Fruit fly (Drosophila melanogaster) whole organism, embryonic: Measurements from ENCODE around the gene CG33511.

Experiments
- Bteb2 ChIP-seq: fragments of 200-800 bp; sonication (Bioruptor generic); optimal IDR thresholded peaks from 2 replicates; lab custom pipeline; 2016; ENCODE audit warnings: missing biosample characterization, missing genetic modification characterization
- CG17912 ChIP-seq: fragments of 200-800 bp; sonication (Bioruptor generic); optimal IDR thresholded peaks from 2 replicates; lab custom pipeline; 2018; ENCODE audit warnings: missing biosample characterization, mild to moderate bottlenecking, missing genetic modification characterization
- CG7745 ChIP-seq: fragments of 200-800 bp; sonication (Bioruptor generic); optimal IDR thresholded peaks from 2 replicates; lab custom pipeline; 2018; ENCODE audit warnings: missing biosample characterization, mild to moderate bottlenecking, missing genetic modification characterization, moderate library complexity
- CG8924 ChIP-seq: fragments of 200-800 bp; optimal IDR thresholded peaks from 3 replicates; lab custom pipeline; 2019; ENCODE audit warnings: missing biosample characterization, mild to moderate bottlenecking, missing genetic modification characterization, moderate library complexity
- CG9932 ChIP-seq: fragments of 200-800 bp; sonication (Bioruptor generic); IDR thresholded peaks from 2 replicates; pipeline ENCODE4 v1.3.6; 2022; ENCODE audit warnings: missing biosample characterization, missing genetic modification characterization
- H15 ChIP-seq: fragments of 200-800 bp; sonication (Bioruptor generic); IDR thresholded peaks from 3 replicates; pipeline ENCODE4 v1.3.6; 2022; ENCODE audit warnings: missing biosample characterization, missing genetic modification characterization
- Max ChIP-seq: fragments of 200-800 bp; sonication (Bioruptor generic); optimal IDR thresholded peaks from 2 replicates; lab custom pipeline; 2016; ENCODE audit warnings: missing biosample characterization, mild to moderate bottlenecking, missing genetic modification characterization
- Myb ChIP-seq: fragments of 200-800 bp; sonication (Bioruptor generic); optimal IDR thresholded peaks from 2 replicates; lab custom pipeline; 2016; ENCODE audit warnings: missing biosample characterization, missing genetic modification characterization
- Spps ChIP-seq: fragments of 200-800 bp; sonication (Bioruptor generic); optimal IDR thresholded peaks from 2 replicates; lab custom pipeline; 2018; ENCODE audit warnings: missing biosample characterization, mild to moderate bottlenecking, missing genetic modification characterization
- Trl ChIP-seq, 3 experiments: fragments of >200 bp in 2 of 3; fragments of 200-800 bp in 1 of 3; sonication (Bioruptor generic) in 1 of 3; optimal IDR thresholded peaks; 2 replicates in 1 of 3; 3 replicates in 2 of 3; lab custom pipeline; 2016 to 2017; ENCODE audit warnings: missing biosample characterization in 1 of 3, missing genetic modification characterization in 1 of 3
- disco-r ChIP-seq: fragments of 200-800 bp; sonication (Bioruptor generic); optimal IDR thresholded peaks from 2 replicates; lab custom pipeline; 2016; ENCODE audit warnings: missing biosample characterization, missing genetic modification characterization
- fd96Cb ChIP-seq: fragments of 200-800 bp; sonication (Bioruptor generic); optimal IDR thresholded peaks from 2 replicates; lab custom pipeline; 2018; ENCODE audit warnings: missing biosample characterization, mild to moderate bottlenecking, missing genetic modification characterization, moderate library complexity
- onecut ChIP-seq: fragments of 200-800 bp; sonication (Bioruptor generic); IDR thresholded peaks from 2 replicates; pipeline ENCODE4 v1.3.6; 2022; ENCODE audit warnings: missing biosample characterization, missing genetic modification characterization

DNA sequence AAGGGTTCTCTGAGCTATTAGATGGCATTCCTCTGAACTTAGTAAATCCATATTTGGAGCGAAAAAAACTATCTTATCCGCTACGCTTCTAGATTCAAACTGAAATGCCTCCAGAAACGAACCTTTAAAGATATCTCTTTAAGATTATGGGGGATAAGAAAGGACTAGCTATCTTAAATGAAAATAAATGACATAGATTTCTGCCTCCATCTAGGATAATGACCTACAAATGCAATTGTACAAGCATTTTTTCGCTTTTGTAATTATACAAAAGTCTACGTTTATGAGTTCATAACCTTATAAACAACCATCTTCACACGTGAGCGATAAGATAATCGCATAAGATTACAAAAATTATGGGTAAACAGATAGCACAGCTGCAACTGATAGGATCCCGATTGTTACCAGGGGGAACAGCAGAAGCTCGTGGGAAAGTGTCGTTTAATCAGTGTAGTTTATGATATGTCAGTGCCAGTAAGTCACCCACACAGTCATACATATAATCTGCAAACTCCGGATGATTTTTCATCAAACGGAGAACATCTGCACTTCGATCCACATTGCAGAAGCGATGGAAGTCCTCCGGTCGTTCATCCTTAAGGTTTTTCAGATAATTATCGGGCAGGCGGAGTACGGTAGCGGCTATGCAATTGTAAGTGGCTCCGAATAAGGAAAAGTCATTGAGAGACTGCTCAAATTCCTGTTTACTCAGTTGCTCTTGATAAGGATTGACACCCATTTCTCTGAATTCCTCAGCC lies at the start of gene CG33511:
- TF ChIP-seq Max (GFP tag; lab: Kevin White, UChicago) (no peak), Spps (no peak), CG7745 (tag; lab: Kevin White, UChicago) (no peak), CG17912 (GFP tag; lab: Kevin White, UChicago) (no peak), CG8924 (tag; lab: Kevin White, UChicago) (no peak), fd96Cb (no peak), Trl (optimal IDR thresholded peaks at IDR 0.05; lab: Kevin White, UChicago) (no peak), Trl (GFP tag; optimal IDR thresholded peaks at IDR 0.05; lab: Kevin White, UChicago) (no peak), Bteb2 (GFP tag; lab: Kevin White, UChicago) (no peak), Myb (GFP tag; lab: Kevin White, UChicago) (no peak), H15 (GFP tag; lab: Robert Waterston, UW) (no peak), CG9932 (GFP tag; lab: Robert Waterston, UW) (no peak), disco-r (GFP tag; lab: Kevin White, UChicago) (no peak), onecut (GFP tag; lab: Robert Waterston, UW) (no peak)
